Worm (Caenorhabditis elegans) whole organism, dauer: Measurements from ENCODE around the gene sre-47.

Experiments
- unc-62 ChIP-seq: sonication (generic microtip); optimal IDR thresholded peaks from 2 replicates; lab custom pipeline; 2017; ENCODE audit warnings: missing biosample characterization, missing genetic modification reagents, missing genetic modification characterization

Gene sre-47

ce11 chrII:13994934-13995333, 10.5 kb upstream of the sre-47 start, which contains the start of gene Y39G8B.7:
Gene Y39G8B.7 (minus strand): TSS chrII:13995034.
- TF ChIP-seq unc-62: no peak

- no peak for TF ChIP-seq unc-62
Measured at ce11 chrII:13991741-13992140, 7.3 kb upstream of the sre-47 start, which contains the start of gene Y39G8B.5. Gene Y39G8B.5 (minus strand): TSS chrII:13991841.

ce11 chrII:13982923-13983322, 1.5 kb downstream of the sre-47 start, which contains the start of the genes Y39G8B.13 and Y39G8B.10:
Gene Y39G8B.13 (minus strand): TSS chrII:13983047.
Gene Y39G8B.10 (minus strand): TSS chrII:13983115.
- no peak for TF ChIP-seq unc-62

- no peak for TF ChIP-seq unc-62
Measured at ce11 chrII:13982247-13982646, 2.2 kb downstream of the sre-47 start.

- TF ChIP-seq unc-62: no peak
Measured at ce11 chrII:13981819-13982218, 2.6 kb downstream of the sre-47 start.

- TF ChIP-seq unc-62: no peak
Measured at ce11 chrII:13981097-13981496, 3.4 kb downstream of the sre-47 start, which contains the start of gene Y39G8B.9. Gene Y39G8B.9 (plus strand): TSS chrII:13981365.

ce11 chrII:13979833-13980513, 4.5 kb downstream of the sre-47 start, which contains the start of gene sre-48:
Gene sre-48 (minus strand): TSS chrII:13979883.
- no peak for TF ChIP-seq unc-62

ce11 chrII:13977701-13978100, 6.8 kb downstream of the sre-47 start:
- TF ChIP-seq unc-62: no peak

- TF ChIP-seq unc-62: no peak
Measured at ce11 chrII:13976161-13976560, 8.3 kb downstream of the sre-47 start, which contains the start of gene Y39G8B.2. Gene Y39G8B.2 (minus strand): TSS chrII:13976221.

- TF ChIP-seq unc-62: no peak
Measured at ce11 chrII:13974136-13974535, 10.3 kb downstream of the sre-47 start.

- TF ChIP-seq unc-62: no peak
Measured at ce11 chrII:13973514-13973913, 10.9 kb downstream of the sre-47 start, which contains the start of gene Y39G8B.1. Gene Y39G8B.1 (minus strand): TSS chrII:13973812.

ce11 chrII:13972199-13972598, 12.3 kb downstream of the sre-47 start:
- no peak for TF ChIP-seq unc-62

ce11 chrII:13968979-13969378, 15.5 kb downstream of the sre-47 start, which contains the start of gene sre-43:
Gene sre-43 (minus strand): TSS chrII:13969079.
- no peak for TF ChIP-seq unc-62

ce11 chrII:13966242-13966641, 18.2 kb downstream of the sre-47 start, which contains the start of gene W07G1.7:
Gene W07G1.7 (minus strand): TSS chrII:13966342.
- no peak for TF ChIP-seq unc-62

- TF ChIP-seq unc-62: no peak
Measured at ce11 chrII:13964325-13964724, 20.1 kb downstream of the sre-47 start.

- no peak for TF ChIP-seq unc-62
Measured at ce11 chrII:13962319-13962718, 22.1 kb downstream of the sre-47 start, which contains the start of gene rpi-1. Gene rpi-1 (minus strand): TSS chrII:13962419.

ce11 chrII:13961567-13961966, 22.9 kb downstream of the sre-47 start:
- TF ChIP-seq unc-62: no peak

ce11 chrII:13958359-13958758, 26.1 kb downstream of the sre-47 start:
- no peak for TF ChIP-seq unc-62
